Fruit fly (Drosophila melanogaster) whole organism, pupa: ENCODE results near the gene inaE.

Source experiments
- CG12605 ChIP-seq: fragments of 200-800 bp; sonication (Bioruptor generic); IDR thresholded peaks from 2 replicates; pipeline ENCODE4 v1.3.6; 2022; ENCODE audit warnings: missing biosample characterization, missing genetic modification characterization
- CG14655 ChIP-seq: fragments of 200-800 bp; sonication (Bioruptor generic); optimal IDR thresholded peaks from 3 replicates; lab custom pipeline; 2017; ENCODE audit warnings: mild to moderate bottlenecking, missing biosample characterization, missing genetic modification reagents, missing genetic modification characterization
- CG17806 ChIP-seq: fragments of 200-800 bp; sonication (Bioruptor generic); optimal IDR thresholded peaks from 2 replicates; lab custom pipeline; 2018; ENCODE audit warnings: missing biosample characterization, mild to moderate bottlenecking, missing genetic modification characterization, moderate library complexity
- CG32121 ChIP-seq: fragments of 200-800 bp; sonication (Bioruptor generic); IDR thresholded peaks from 2 replicates; pipeline ENCODE4 v1.3.6; 2022; ENCODE audit warnings: missing biosample characterization, missing genetic modification characterization
- CG8301 ChIP-seq: fragments of 200-800 bp; sonication (Bioruptor generic); optimal IDR thresholded peaks from 2 replicates; lab custom pipeline; 2018; ENCODE audit warnings: missing biosample characterization, mild to moderate bottlenecking, missing genetic modification characterization
- CG9948 ChIP-seq: fragments of 200-800 bp; sonication (Bioruptor generic); optimal IDR thresholded peaks from 2 replicates; lab custom pipeline; 2018; ENCODE audit warnings: missing biosample characterization, mild to moderate bottlenecking, missing genetic modification characterization, moderate library complexity
- D1 ChIP-seq: fragments of 200-800 bp; sonication (Bioruptor generic); optimal IDR thresholded peaks from 2 replicates; lab custom pipeline; 2018; ENCODE audit warnings: missing biosample characterization, mild to moderate bottlenecking, missing genetic modification characterization, moderate library complexity
- EcR ChIP-seq: fragments of 200-800 bp; sonication (Bioruptor generic); optimal IDR thresholded peaks from 3 replicates; lab custom pipeline; 2019; ENCODE audit warnings: missing biosample characterization, missing genetic modification characterization, mild to moderate bottlenecking, moderate library complexity, missing genetic modification reagents
- Ets98B ChIP-seq: fragments of 200-800 bp; sonication (Bioruptor generic); IDR thresholded peaks from 2 replicates; pipeline ENCODE4 v1.3.6; 2022; ENCODE audit warnings: missing biosample characterization, missing genetic modification characterization

DNA sequence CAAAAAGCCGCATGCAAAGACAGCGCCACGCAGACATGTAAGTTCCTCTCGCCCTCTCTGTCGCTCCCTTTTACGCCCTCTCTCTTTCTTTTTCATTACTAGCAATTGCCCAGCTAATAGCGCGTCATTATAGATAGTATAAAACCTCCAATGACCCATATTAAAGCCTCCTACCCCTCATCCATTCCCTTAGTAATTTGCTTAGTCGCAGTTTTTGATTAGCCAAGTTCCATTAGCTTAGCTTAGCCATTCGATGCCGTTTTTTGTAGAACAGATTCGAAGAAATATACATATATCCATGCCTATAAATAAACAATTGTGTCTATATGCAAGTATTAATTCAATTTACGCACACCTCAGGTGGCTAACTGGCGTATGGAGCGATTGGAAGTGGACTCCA lies 12.7 kb upstream of the inaE start:
- TF ChIP-seq Ets98B (GFP tag; lab: Robert Waterston, UW) (no peak), CG8301 (no peak), CG32121 (GFP tag; lab: Robert Waterston, UW) (no peak), CG9948 (no peak), D1 (no peak), CG14655 (GFP tag; lab: Kevin White, UChicago) (no peak), CG12605 (no peak), EcR (no peak), CG17806 (tag; lab: Kevin White, UChicago) (no peak)
